Fruit fly (Drosophila melanogaster) whole organism, embryonic: Measurements from ENCODE around the gene jet.

Experiments used
- ATbp ChIP-seq: fragments of 200-800 bp; sonication (Bioruptor generic); optimal IDR thresholded peaks from 2 replicates; lab custom pipeline; 2017; ENCODE audit warnings: missing biosample characterization, mild to moderate bottlenecking, missing genetic modification characterization, missing genetic modification reagents
- Ada2b ChIP-seq: fragments of 200-800 bp; sonication (Bioruptor generic); IDR thresholded peaks from 2 replicates; pipeline ENCODE4 v1.3.6; 2022; ENCODE audit warnings: missing biosample characterization, missing genetic modification characterization
- Awh ChIP-seq: fragments of 200-800 bp; sonication (Bioruptor generic); IDR thresholded peaks from 2 replicates; pipeline ENCODE4, ENCODE4 v1.3.6; 2022; ENCODE audit warnings: missing biosample characterization, missing genetic modification characterization
- B-H2 ChIP-seq: fragments of 200-800 bp; sonication (Bioruptor generic); optimal IDR thresholded peaks from 2 replicates; lab custom pipeline; 2018; ENCODE audit warnings: missing biosample characterization, mild to moderate bottlenecking, missing genetic modification characterization
- BEAF-32 ChIP-seq: fragments of 200-800 bp; sonication (Bioruptor generic); optimal IDR thresholded peaks from 3 replicates; lab custom pipeline; 2017; ENCODE audit warnings: missing biosample characterization, missing genetic modification characterization, mild to moderate bottlenecking, moderate library complexity, missing genetic modification reagents
- C15 ChIP-seq: fragments of 200-800 bp; sonication (Bioruptor generic); IDR thresholded peaks from 3 replicates; pipeline ENCODE4 v1.3.6; 2022; ENCODE audit warnings: missing biosample characterization, missing genetic modification characterization
- CG11504 ChIP-seq: fragments of 200-800 bp; sonication (Bioruptor generic); optimal IDR thresholded peaks from 3 replicates; lab custom pipeline; 2019; ENCODE audit warnings: missing biosample characterization, mild to moderate bottlenecking, missing genetic modification characterization, moderate library complexity
- CG11723 ChIP-seq: fragments of 200-800 bp; sonication (Bioruptor generic); optimal IDR thresholded peaks from 2 replicates; lab custom pipeline; 2017; ENCODE audit warnings: missing biosample characterization, mild to moderate bottlenecking, missing genetic modification characterization
- CG13287 ChIP-seq: fragments of 200-800 bp; sonication (Bioruptor generic); IDR thresholded peaks from 2 replicates; pipeline ENCODE4 v1.3.6; 2022; ENCODE audit warnings: missing biosample characterization, missing genetic modification characterization; ENCODE audit not compliant: partially characterized antibody
- CG14441 ChIP-seq: fragments of 200-800 bp; sonication (Bioruptor generic); IDR thresholded peaks from 2 replicates; pipeline ENCODE4 v1.3.6; 2022; ENCODE audit warnings: missing biosample characterization, missing genetic modification characterization
- CG15479 ChIP-seq: fragments of 200-800 bp; sonication (Bioruptor generic); optimal IDR thresholded peaks from 3 replicates; lab custom pipeline; 2019; ENCODE audit warnings: missing biosample characterization, mild to moderate bottlenecking, missing genetic modification characterization, moderate library complexity
- CG17359 ChIP-seq: fragments of 200-800 bp; sonication (Bioruptor generic); optimal IDR thresholded peaks from 3 replicates; lab custom pipeline; 2018; ENCODE audit warnings: missing biosample characterization, mild to moderate bottlenecking, missing genetic modification characterization, moderate library complexity
- CG18764 ChIP-seq: fragments of 200-800 bp; sonication (Bioruptor generic); optimal IDR thresholded peaks from 3 replicates; lab custom pipeline; 2016; ENCODE audit warnings: missing biosample characterization, missing genetic modification characterization
- CG2712 ChIP-seq: fragments of 200-800 bp; optimal IDR thresholded peaks from 3 replicates; lab custom pipeline; 2019; ENCODE audit warnings: missing biosample characterization, mild to moderate bottlenecking, missing genetic modification characterization, moderate library complexity
- CG32532 ChIP-seq: fragments of 200-800 bp; sonication (Bioruptor generic); IDR thresholded peaks from 2 replicates; pipeline ENCODE4 v1.3.6; 2022; ENCODE audit warnings: missing biosample characterization, missing genetic modification characterization
- CG7839 ChIP-seq: fragments of 200-800 bp; sonication (Bioruptor generic); optimal IDR thresholded peaks from 3 replicates; lab custom pipeline; 2018; ENCODE audit warnings: missing biosample characterization, mild to moderate bottlenecking, missing genetic modification characterization, moderate library complexity
- D19A ChIP-seq: fragments of 200-800 bp; optimal IDR thresholded peaks from 3 replicates; lab custom pipeline; 2019; ENCODE audit warnings: missing biosample characterization, mild to moderate bottlenecking, missing genetic modification characterization, moderate library complexity
- Ets65A ChIP-seq: fragments of 200-800 bp; sonication (Bioruptor generic); peaks from one replicate; lab custom pipeline; 2016; ENCODE audit warnings: missing biosample characterization, missing genetic modification characterization
- HLHmδ ChIP-seq: fragments of 200-800 bp; sonication (Bioruptor generic); optimal IDR thresholded peaks from 2 replicates; lab custom pipeline; 2018; ENCODE audit warnings: missing biosample characterization, mild to moderate bottlenecking, missing genetic modification characterization, moderate library complexity
- Hsf ChIP-seq: fragments of 200-800 bp; sonication (Bioruptor generic); optimal IDR thresholded peaks from 3 replicates; lab custom pipeline; 2016; ENCODE audit warnings: missing biosample characterization, missing genetic modification characterization
- NC2α ChIP-seq: fragments of 200-800 bp; sonication (Bioruptor generic); optimal IDR thresholded peaks from 2 replicates; lab custom pipeline; 2016; ENCODE audit warnings: missing biosample characterization, missing genetic modification characterization
- Ptx1 ChIP-seq: fragments of 200-800 bp; sonication (Bioruptor generic); IDR thresholded peaks from 2 replicates; pipeline ENCODE4 v1.3.6; 2022; ENCODE audit warnings: missing biosample characterization, missing genetic modification characterization
- Spps ChIP-seq: fragments of 200-800 bp; sonication (Bioruptor generic); optimal IDR thresholded peaks from 2 replicates; lab custom pipeline; 2018; ENCODE audit warnings: missing biosample characterization, mild to moderate bottlenecking, missing genetic modification characterization
- Ssrp ChIP-seq: fragments of 200-800 bp; sonication (Bioruptor generic); optimal IDR thresholded peaks from 2 replicates; lab custom pipeline; 2018; ENCODE audit warnings: missing biosample characterization, mild to moderate bottlenecking, missing genetic modification characterization, moderate library complexity
- Trl ChIP-seq, 3 experiments: fragments of >200 bp in 2 of 3; fragments of 200-800 bp in 1 of 3; sonication (Bioruptor generic) in 1 of 3; optimal IDR thresholded peaks; 2 replicates in 1 of 3; 3 replicates in 2 of 3; lab custom pipeline; 2016 to 2017; ENCODE audit warnings: missing biosample characterization in 1 of 3, missing genetic modification characterization in 1 of 3
- Xbp1 ChIP-seq: fragments of 200-800 bp; sonication (Bioruptor generic); optimal IDR thresholded peaks from 3 replicates; lab custom pipeline; 2016; ENCODE audit warnings: missing biosample characterization, mild to moderate bottlenecking, missing genetic modification characterization
- chif ChIP-seq, 2 experiments: fragments of 200-800 bp; sonication (Bioruptor generic); optimal IDR thresholded peaks; 3 replicates each; lab custom pipeline; 2016; ENCODE audit warnings: missing biosample characterization in 2 of 2, missing genetic modification characterization in 2 of 2
- croc ChIP-seq: fragments of 200-800 bp; sonication (Bioruptor generic); conservative IDR thresholded peaks from 3 replicates; pipeline ENCODE4 v1.3.6; 2022; ENCODE audit warnings: missing biosample characterization, missing genetic modification characterization
- cwo ChIP-seq: fragments of 200-800 bp; sonication (Bioruptor generic); optimal IDR thresholded peaks from 3 replicates; lab custom pipeline; 2017; ENCODE audit warnings: missing biosample characterization, missing genetic modification characterization, mild to moderate bottlenecking, moderate library complexity, missing genetic modification reagents
- eve ChIP-seq, 2 experiments: fragments of >200 bp; optimal IDR thresholded peaks; 2 replicates each; lab custom pipeline; 2017; ENCODE audit warnings: missing biosample characterization in 2 of 2, missing genetic modification characterization in 2 of 2
- ham ChIP-seq: fragments of 200-800 bp; sonication (Bioruptor generic); IDR thresholded peaks from 2 replicates; pipeline ENCODE4 v1.3.6; 2022; ENCODE audit warnings: missing biosample characterization, missing genetic modification characterization
- hbn ChIP-seq: fragments of 200-800 bp; sonication (Bioruptor generic); IDR thresholded peaks from 2 replicates; pipeline ENCODE4 v1.3.6; 2022; ENCODE audit warnings: missing biosample characterization, missing genetic modification characterization; ENCODE audit not compliant: partially characterized antibody
- hkb ChIP-seq, 2 experiments: fragments of 200-800 bp in 1 of 2; fragments of >200 bp in 1 of 2; sonication (Bioruptor generic) in 1 of 2; IDR thresholded peaks in 1 of 2; optimal IDR thresholded peaks in 1 of 2; 2 replicates each; pipeline versions ENCODE4 v1.3.6 to Lab custom; 2017 to 2022; ENCODE audit warnings: missing biosample characterization in 1 of 2, missing genetic modification characterization in 1 of 2
- nerfin-2 ChIP-seq: fragments of 200-800 bp; sonication (Bioruptor generic); IDR thresholded peaks from 2 replicates; pipeline ENCODE4 v1.3.6; 2022; ENCODE audit warnings: missing biosample characterization, missing genetic modification characterization; ENCODE audit not compliant: partially characterized antibody
- rib ChIP-seq: fragments of 200-800 bp; sonication (Bioruptor generic); IDR thresholded peaks from 2 replicates; pipeline ENCODE4 v1.3.6; 2022; ENCODE audit warnings: missing biosample characterization, missing genetic modification characterization
- sens-2 ChIP-seq: fragments of 200-800 bp; sonication (Bioruptor generic); IDR thresholded peaks from 2 replicates; pipeline ENCODE4 v1.3.6; 2022; ENCODE audit warnings: missing biosample characterization, missing genetic modification characterization
- sima ChIP-seq: fragments of 200-800 bp; sonication (Bioruptor generic); optimal IDR thresholded peaks from 2 replicates; lab custom pipeline; 2016; ENCODE audit warnings: missing biosample characterization, missing genetic modification characterization
- sr ChIP-seq: fragments of 200-800 bp; sonication (Bioruptor generic); IDR thresholded peaks from 3 replicates; pipeline ENCODE4 v1.3.6; 2022; ENCODE audit warnings: missing biosample characterization, missing genetic modification characterization
- stwl ChIP-seq: fragments of 200-800 bp; sonication (Bioruptor generic); optimal IDR thresholded peaks from 3 replicates; lab custom pipeline; 2018; ENCODE audit warnings: missing biosample characterization, mild to moderate bottlenecking, missing genetic modification characterization, moderate library complexity
- tin ChIP-seq: fragments of 200-800 bp; sonication (Bioruptor generic); optimal IDR thresholded peaks from 3 replicates; lab custom pipeline; 2016; ENCODE audit warnings: missing biosample characterization, missing genetic modification characterization
- trh ChIP-seq: fragments of 200-800 bp; sonication (Bioruptor generic); optimal IDR thresholded peaks from 2 replicates; lab custom pipeline; 2016; ENCODE audit warnings: missing biosample characterization, missing genetic modification characterization
- unc-4 ChIP-seq: fragments of 200-800 bp; sonication (Bioruptor generic); IDR thresholded peaks from 2 replicates; pipeline ENCODE4 v1.3.6; 2022; ENCODE audit warnings: missing biosample characterization, missing genetic modification characterization; ENCODE audit not compliant: partially characterized antibody
- zen ChIP-seq: fragments of 200-800 bp; sonication (Bioruptor generic); optimal IDR thresholded peaks from 3 replicates; lab custom pipeline; 2018; ENCODE audit warnings: missing biosample characterization, mild to moderate bottlenecking, missing genetic modification characterization, moderate library complexity
- zf30C ChIP-seq: fragments of 200-800 bp; sonication (Bioruptor generic); optimal IDR thresholded peaks from 3 replicates; lab custom pipeline; 2018; ENCODE audit warnings: missing biosample characterization, mild to moderate bottlenecking, missing genetic modification characterization

jet gene

dm6 chr2L:4998571-4999191, 49.1 kb upstream of the jet start (continued):
- TF ChIP-seq C15 (no peak), D19A (tag; lab: Kevin White, UChicago) (peak; percentile 86), ham (no peak), Spps (tag; lab: Kevin White, UChicago) (no peak), CG11504 (tag; lab: Kevin White, UChicago) (no peak), Trl (optimal IDR thresholded peaks at IDR 0.05; lab: Kevin White, UChicago) (peak; percentile 23 to 55), Trl (GFP tag; optimal IDR thresholded peaks at IDR 0.05; lab: Kevin White, UChicago) (no peak), NC2α (no peak), Ada2b (GFP tag; lab: Robert Waterston, UW) (no peak), eve (GFP tag; optimal IDR thresholded peaks at IDR 0.05; lab: Kevin White, UChicago) (peak in 1 of 2 experiments; percentile 37), CG7839 (no peak), CG17359 (tag; lab: Kevin White, UChicago) (no peak)
- TF ChIP-seq, all 482 proteins: peak for 10

- TF ChIP-seq BEAF-32 (GFP tag; lab: Kevin White, UChicago) (peak; percentile 19), Ets65A (GFP tag; lab: Kevin White, UChicago) (peak; percentile 80), sr (GFP tag; lab: Robert Waterston, UW) (no peak), Ssrp (tag; lab: Kevin White, UChicago) (peak; percentile 14), Ptx1 (GFP tag; lab: Robert Waterston, UW) (0 out of 2 replicates have a peak, but pooled peaks have one; percentile 5), CG15479 (GFP tag; lab: Kevin White, UChicago) (peak; percentile 77)
- TF ChIP-seq, all 482 proteins: peak for 5
Measured at dm6 chr2L:4998260-4998560, 48.6 kb upstream of the jet start.

dm6 chr2L:4997401-4998259, 48.0 kb upstream of the jet start:
- TF ChIP-seq zf30C (GFP tag; lab: Kevin White, UChicago) (no peak), Hsf (GFP tag; lab: Kevin White, UChicago) (peak; percentile 99), B-H2 (peak; percentile 96), CG11723 (GFP tag; lab: Kevin White, UChicago) (peak; percentile 98), CG18764 (peak; percentile 99), cwo (GFP tag; lab: Kevin White, UChicago) (peak; percentile 97), ATbp (GFP tag; lab: Kevin White, UChicago) (peak; percentile 99), CG14441 (GFP tag; lab: Robert Waterston, UW) (peak; percentile 99), Awh (GFP tag; lab: Robert Waterston, UW) (peak; percentile 99), CG13287 (GFP tag; lab: Robert Waterston, UW) (peak; percentile 69), HLHmδ (GFP tag; lab: Kevin White, UChicago) (peak; percentile 12), CG32532 (GFP tag; lab: Robert Waterston, UW) (peak; percentile 99), unc-4 (GFP tag; lab: Robert Waterston, UW) (no peak; the same call in 1 of the 2 replicates), croc (peak; percentile 99), chif (GFP tag; optimal IDR thresholded peaks at IDR 0.05; lab: Kevin White, UChicago) (peak; percentile 99), stwl (tag; lab: Kevin White, UChicago) (peak; percentile 81), tin (peak; percentile 99), CG2712 (tag; lab: Kevin White, UChicago) (peak; percentile 99), hbn (peak; percentile 15; the same call in 1 of the 2 replicates), nerfin-2 (GFP tag; lab: Robert Waterston, UW) (peak; percentile 74), Xbp1 (GFP tag; lab: Kevin White, UChicago) (peak; percentile 99), sens-2 (GFP tag; lab: Robert Waterston, UW) (peak; percentile 99), rib (GFP tag; lab: Robert Waterston, UW) (peak; percentile 97), hkb (optimal IDR thresholded peaks at IDR 0.05; lab: Kevin White, UChicago) (peak; percentile 95), hkb (GFP tag; IDR thresholded peaks at IDR 0.05; lab: Robert Waterston, UW) (peak; percentile 99), sima (GFP tag; lab: Kevin White, UChicago) (peak; percentile 97), zen (tag; lab: Kevin White, UChicago) (peak; percentile 98), trh (GFP tag; lab: Kevin White, UChicago) (peak; percentile 98)
